Worm (Caenorhabditis elegans): ENCODE data around the gene T08B1.1.

Gene T08B1.1

ce11 chrV:1975049-1975448 lies 11.8 kb downstream of the T08B1.1 start, which contains the start of gene fbxa-201:
TSS of gene fbxa-201 (plus strand) at chrV:1975349.
- TF ChIP-seq hmg-4 (GFP tag; optimal IDR thresholded peaks at IDR 0.05) (no peak), ama-1 (optimal IDR thresholded peaks at IDR 0.05) (no peak), aly-1 (tag; optimal IDR thresholded peaks at IDR 0.05) (no peak), ceh-36 (tag; optimal IDR thresholded peaks at IDR 0.05) (no peak)

DNA sequence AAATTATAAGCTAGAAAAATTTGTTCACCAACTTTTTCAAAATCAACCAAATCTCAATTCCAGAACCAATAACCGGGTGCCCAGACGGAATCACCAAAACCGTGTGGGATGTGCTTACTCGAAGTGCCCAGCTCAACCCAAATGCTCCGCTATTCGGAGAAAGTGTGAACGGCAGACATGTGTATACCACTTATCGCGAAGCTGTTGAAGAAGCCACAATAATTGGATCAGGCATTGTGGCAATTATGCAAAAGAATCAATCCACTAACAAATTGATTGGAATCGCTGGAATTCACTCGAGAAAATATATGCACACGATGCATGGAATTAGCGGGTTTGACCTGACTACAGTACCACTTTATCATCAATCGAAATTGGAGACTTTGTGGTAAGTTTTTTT lies 17.2 kb downstream of the T08B1.1 start:
- TF ChIP-seq hmg-4 (GFP tag; optimal IDR thresholded peaks at IDR 0.05) (no peak), scrt-1 (GFP tag; IDR thresholded peaks at IDR 0.05) (no peak), B0310.2 (tag; optimal IDR thresholded peaks at IDR 0.05) (no peak), flt-1 (GFP tag; IDR thresholded peaks at IDR 0.05) (no peak), hnd-1 (tag; optimal IDR thresholded peaks at IDR 0.05) (no peak), tbx-11 (GFP tag; IDR thresholded peaks at IDR 0.05) (no peak), ama-1 (optimal IDR thresholded peaks at IDR 0.05) (no peak), pes-1 (GFP tag; IDR thresholded peaks at IDR 0.05) (no peak), aly-1 (tag; optimal IDR thresholded peaks at IDR 0.05) (no peak), ceh-36 (tag; optimal IDR thresholded peaks at IDR 0.05) (no peak)

DNA sequence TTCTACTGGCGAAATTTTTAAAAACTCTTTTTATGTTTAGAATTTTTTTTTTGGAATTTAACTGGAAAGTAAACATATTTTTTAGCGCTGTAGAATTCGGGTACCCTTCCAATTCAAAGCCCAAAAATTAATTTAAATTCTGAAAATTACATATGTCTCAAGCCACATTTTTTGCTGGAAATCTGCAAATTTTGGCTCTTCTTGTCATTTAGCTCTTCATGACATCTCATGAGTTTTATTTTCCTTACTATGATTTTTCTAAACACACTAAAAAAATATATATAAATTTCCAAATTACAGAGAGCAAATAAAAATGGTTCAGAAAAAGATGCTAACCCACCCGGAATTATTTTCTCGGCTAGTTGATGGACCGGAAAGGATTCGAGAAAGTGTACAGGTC lies 17.6 kb downstream of the T08B1.1 start, which contains the start of gene acs-3:
TSS of gene acs-3 (plus strand) at position 301 of the 400 bp plus-strand sequence.
- no peak for TF ChIP-seq aly-1 (tag; optimal IDR thresholded peaks at IDR 0.05)
- TF ChIP-seq tbx-11 (GFP tag; IDR thresholded peaks at IDR 0.05) = no peak
- TF ChIP-seq tbx-37 (GFP tag; conservative IDR thresholded peaks at IDR 0.05) = no peak
- TF ChIP-seq ceh-13 (GFP tag; optimal IDR thresholded peaks at IDR 0.05) = no peak
- no peak for TF ChIP-seq B0310.2 (tag; optimal IDR thresholded peaks at IDR 0.05)
- no peak for TF ChIP-seq hmg-4 (GFP tag; optimal IDR thresholded peaks at IDR 0.05)
- TF ChIP-seq F13C5.2 (tag; optimal IDR thresholded peaks at IDR 0.05) = no peak
- TF ChIP-seq tra-4 (tag; optimal IDR thresholded peaks at IDR 0.05) = no peak
- TF ChIP-seq pes-1 (GFP tag; IDR thresholded peaks at IDR 0.05) = no peak

DNA sequence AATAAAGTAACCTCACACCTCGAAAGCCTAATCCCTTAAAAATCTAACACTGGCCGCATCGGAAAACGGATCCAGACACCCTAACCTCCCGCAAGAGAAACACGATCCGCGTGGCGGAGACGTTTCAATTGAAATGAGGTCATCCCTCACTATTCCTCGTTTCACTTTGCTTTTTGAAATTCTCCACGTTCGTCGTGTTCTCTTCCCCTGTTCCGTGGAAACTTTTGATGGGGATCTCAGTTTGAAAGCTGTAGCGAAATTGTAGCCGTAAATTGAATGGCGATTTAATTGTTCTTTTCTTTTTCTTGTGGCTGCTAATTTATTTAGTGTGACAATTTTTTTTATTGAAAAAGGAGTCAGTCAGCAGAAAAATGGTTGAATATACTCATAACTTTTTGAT lies 18.0 kb downstream of the T08B1.1 start:
- TF ChIP-seq hmg-4 (GFP tag; optimal IDR thresholded peaks at IDR 0.05) (no peak), ama-1 (optimal IDR thresholded peaks at IDR 0.05) (no peak), ceh-13 (GFP tag; optimal IDR thresholded peaks at IDR 0.05) (no peak)

DNA sequence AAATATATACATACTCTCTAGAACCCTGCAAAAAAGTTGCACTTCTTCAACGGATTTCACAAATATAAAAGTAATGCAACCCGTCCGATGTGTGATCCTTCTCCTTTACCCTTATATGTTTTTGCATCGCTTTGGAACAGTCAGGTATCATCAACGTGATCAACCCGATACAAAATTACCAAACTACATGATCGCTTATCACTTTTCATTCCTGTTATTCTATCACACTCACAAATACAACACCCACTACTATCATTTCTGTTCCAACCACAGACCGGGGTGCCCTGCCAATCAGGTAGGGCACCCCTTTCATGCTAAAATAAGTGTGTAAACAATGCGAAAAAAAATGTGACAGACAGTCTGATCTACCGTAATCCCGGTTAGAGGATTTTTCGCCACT lies 19.9 kb downstream of the T08B1.1 start:
- TF ChIP-seq flt-1 (GFP tag; IDR thresholded peaks at IDR 0.05) (no peak), sea-1 (GFP tag; conservative IDR thresholded peaks at IDR 0.05) (no peak), tbx-11 (GFP tag; IDR thresholded peaks at IDR 0.05) (no peak), tra-4 (tag; optimal IDR thresholded peaks at IDR 0.05) (no peak), hnd-1 (tag; optimal IDR thresholded peaks at IDR 0.05) (no peak), scrt-1 (GFP tag; IDR thresholded peaks at IDR 0.05) (no peak), F13C5.2 (tag; optimal IDR thresholded peaks at IDR 0.05) (no peak), ama-1 (optimal IDR thresholded peaks at IDR 0.05) (no peak), hmg-4 (GFP tag; optimal IDR thresholded peaks at IDR 0.05) (no peak), ceh-13 (GFP tag; optimal IDR thresholded peaks at IDR 0.05) (no peak), aly-1 (tag; optimal IDR thresholded peaks at IDR 0.05) (no peak), ceh-36 (tag; optimal IDR thresholded peaks at IDR 0.05) (no peak), pes-1 (GFP tag; IDR thresholded peaks at IDR 0.05) (no peak), hmbx-1 (tag; optimal IDR thresholded peaks at IDR 0.05) (no peak), tbx-37 (GFP tag; conservative IDR thresholded peaks at IDR 0.05) (no peak), B0310.2 (tag; optimal IDR thresholded peaks at IDR 0.05) (no peak)

DNA sequence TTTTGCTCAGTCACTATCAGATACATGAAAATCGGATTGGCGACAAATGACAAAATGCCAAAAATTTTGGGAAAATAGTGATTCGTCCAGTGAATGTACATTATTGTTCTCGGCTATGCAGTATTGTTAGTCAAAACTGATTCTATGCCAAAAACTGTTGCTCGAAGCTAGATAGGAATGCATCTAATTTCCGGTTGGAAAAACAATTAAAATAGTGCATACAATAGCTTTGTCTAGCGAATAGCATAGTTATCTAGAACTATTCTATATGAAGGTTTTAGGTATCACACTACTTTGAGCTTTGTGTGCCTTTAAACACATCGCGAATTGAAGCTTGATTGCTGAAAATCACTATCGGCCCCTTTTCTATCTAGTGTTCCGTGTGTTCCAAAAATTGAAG lies 22.0 kb downstream of the T08B1.1 start, which contains the start of gene srj-15:
TSS of gene srj-15 (minus strand) at position 101 of the 400 bp plus-strand sequence.
- no peak for TF ChIP-seq pes-1 (GFP tag; IDR thresholded peaks at IDR 0.05)

ce11 chrV:1961453-1961852 lies 25.4 kb downstream of the T08B1.1 start, which contains the start of gene Y40B10B.1:
TSS of gene Y40B10B.1 (minus strand) at chrV:1961553.
- no peak for TF ChIP-seq tbx-11 (GFP tag; IDR thresholded peaks at IDR 0.05)
- no peak for TF ChIP-seq pes-1 (GFP tag; IDR thresholded peaks at IDR 0.05)
- no peak for TF ChIP-seq tra-4 (tag; optimal IDR thresholded peaks at IDR 0.05)

- TF ChIP-seq B0310.2 (tag; optimal IDR thresholded peaks at IDR 0.05) = no peak
- no peak for TF ChIP-seq hmg-4 (GFP tag; optimal IDR thresholded peaks at IDR 0.05)
- TF ChIP-seq tra-4 (tag; optimal IDR thresholded peaks at IDR 0.05) = no peak
- TF ChIP-seq scrt-1 (GFP tag; IDR thresholded peaks at IDR 0.05) = no peak
- no peak for TF ChIP-seq F13C5.2 (tag; optimal IDR thresholded peaks at IDR 0.05)
- no peak for TF ChIP-seq tbx-11 (GFP tag; IDR thresholded peaks at IDR 0.05)
- no peak for TF ChIP-seq sea-1 (GFP tag; conservative IDR thresholded peaks at IDR 0.05)
Measured at ce11 chrV:1957110-1957509, 29.7 kb downstream of the T08B1.1 start, which contains the start of gene fipr-25. TSS of gene fipr-25 (plus strand) at chrV:1957410.

DNA sequence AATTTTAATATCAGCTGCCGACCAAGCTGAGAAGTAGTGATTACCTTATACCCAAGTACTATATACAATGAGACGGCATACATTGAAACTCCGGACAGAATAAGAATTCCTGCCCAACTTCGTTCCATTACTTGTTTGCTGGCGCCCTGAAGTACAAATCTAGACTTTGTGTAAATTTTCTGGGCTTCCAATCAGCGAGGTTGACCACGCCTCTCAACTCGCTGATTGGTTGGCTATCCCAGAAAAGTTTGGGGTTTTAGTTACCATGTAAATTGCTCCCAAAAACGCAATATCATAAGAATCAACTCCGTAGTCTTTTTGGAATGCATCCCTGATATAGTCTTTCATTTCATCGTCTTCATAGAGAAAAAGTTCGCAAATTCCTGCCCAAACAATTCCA lies 31.6 kb downstream of the T08B1.1 start:
- TF ChIP-seq flt-1 (GFP tag; IDR thresholded peaks at IDR 0.05) (no peak), tbx-11 (GFP tag; IDR thresholded peaks at IDR 0.05) (no peak), F13C5.2 (tag; optimal IDR thresholded peaks at IDR 0.05) (no peak), B0310.2 (tag; optimal IDR thresholded peaks at IDR 0.05) (no peak), tbx-37 (GFP tag; conservative IDR thresholded peaks at IDR 0.05) (no peak), pes-1 (GFP tag; IDR thresholded peaks at IDR 0.05) (no peak), hmbx-1 (tag; optimal IDR thresholded peaks at IDR 0.05) (no peak), tra-4 (tag; optimal IDR thresholded peaks at IDR 0.05) (no peak), aly-1 (tag; optimal IDR thresholded peaks at IDR 0.05) (no peak), hnd-1 (tag; optimal IDR thresholded peaks at IDR 0.05) (no peak), hmg-4 (GFP tag; optimal IDR thresholded peaks at IDR 0.05) (no peak), ceh-13 (GFP tag; optimal IDR thresholded peaks at IDR 0.05) (no peak), ets-7 (tag; optimal IDR thresholded peaks at IDR 0.05) (no peak), ceh-36 (tag; optimal IDR thresholded peaks at IDR 0.05) (no peak), ama-1 (optimal IDR thresholded peaks at IDR 0.05) (no peak), scrt-1 (GFP tag; IDR thresholded peaks at IDR 0.05) (no peak), sea-1 (GFP tag; conservative IDR thresholded peaks at IDR 0.05) (no peak)
